Worm (Caenorhabditis elegans): ENCODE measurements around the gene T03F7.7.

- TF ChIP-seq snpc-4 (tag; optimal IDR thresholded peaks at IDR 0.05) (no peak), unc-62 (GFP tag; optimal IDR thresholded peaks at IDR 0.05) (no peak), ham-2 (GFP tag; optimal IDR thresholded peaks at IDR 0.05) (no peak), blmp-1 (tag; optimal IDR thresholded peaks at IDR 0.05) (no peak), sem-2 (GFP tag; optimal IDR thresholded peaks at IDR 0.05) (no peak), nhr-237 (tag; optimal IDR thresholded peaks at IDR 0.05) (no peak)
Measured at ce11 chrV:11326914-11327367, 15.7 kb downstream of the T03F7.7 start, which contains the start of gene tmed-10.

All from whole organism, mixed stage, embryonic.